Worm (Caenorhabditis elegans) whole organism, mixed stage, embryonic: ENCODE measurements around the gene fbxa-218.

ENCODE experiments used
- elt-1 ChIP-seq: sonication (generic microtip); optimal IDR thresholded peaks from 2 replicates; lab custom pipeline; 2017; ENCODE audit warnings: missing genetic modification characterization, mild to moderate bottlenecking, missing compliant biosample characterization, antibody characterized with exemption, moderate library complexity, borderline replicate concordance; ENCODE audit not compliant: insufficient read depth
- lin-13 ChIP-seq: fragments of 150-350 bp; optimal IDR thresholded peaks from 2 replicates; lab custom pipeline; 2014; ENCODE audit warnings: missing biosample characterization, missing genetic modification characterization
- lin-32 ChIP-seq: fragments of 200-800 bp; sonication (Bioruptor generic); optimal IDR thresholded peaks from 2 replicates; lab custom pipeline; 2018; ENCODE audit warnings: mild to moderate bottlenecking, missing genetic modification characterization, missing compliant biosample characterization
- mep-1 ChIP-seq: fragments of 150-350 bp; optimal IDR thresholded peaks from 2 replicates; lab custom pipeline; 2017; ENCODE audit warnings: missing biosample characterization, missing genetic modification reagents, missing genetic modification characterization, inconsistent platforms
- snpc-4 ChIP-seq: fragments of 150-350 bp; optimal IDR thresholded peaks from 2 replicates; lab custom pipeline; 2014; ENCODE audit warnings: missing biosample characterization, missing genetic modification characterization

DNA sequence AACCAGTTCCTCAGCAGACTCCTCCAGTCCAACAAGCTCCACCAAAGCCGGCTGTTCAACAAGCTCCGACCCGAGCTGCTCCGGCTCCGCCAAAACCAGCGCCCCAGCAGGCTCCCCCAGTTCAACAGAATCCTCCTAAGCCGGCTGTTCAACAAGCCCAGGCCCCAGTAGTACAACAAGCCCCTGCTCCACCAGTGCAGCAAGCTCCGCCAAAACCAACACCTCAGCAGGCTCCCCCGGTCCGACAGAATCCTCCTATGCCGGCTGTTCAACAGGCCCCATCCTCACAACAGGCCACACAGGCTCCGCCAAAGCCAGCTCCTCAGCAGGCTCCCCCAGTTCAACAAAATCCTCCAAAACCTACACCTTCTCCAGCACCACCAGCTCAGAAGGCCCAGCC lies 34.3 kb downstream of the fbxa-218 start:
- TF ChIP-seq lin-32 (GFP tag; lab: Kevin White, UChicago), result no peak
- TF ChIP-seq elt-1, result no peak
- TF ChIP-seq mep-1 (tag; lab: Kevin White, UChicago), result no peak
- TF ChIP-seq lin-13 (tag; lab: Kevin White, UChicago), result no peak
- no peak for TF ChIP-seq snpc-4 (tag; lab: Kevin White, UChicago)
